Fruit fly (Drosophila melanogaster): ENCODE data around the gene slf.

The slf gene

dm6 chr2L:4821319-4821717 is 19.6 kb upstream of the slf start:
- TF ChIP-seq fd96Ca (GFP tag; IDR thresholded peaks at IDR 0.05) (0 out of 3 replicates have a peak, but pooled peaks have one; percentile 6), CG17806 (tag; optimal IDR thresholded peaks at IDR 0.05) (peak; percentile 86), CG4496 (GFP tag; IDR thresholded peaks at IDR 0.05) (peak; percentile 76), CG32121 (GFP tag; IDR thresholded peaks at IDR 0.05) (peak; percentile 45; the same call in 1 of the 2 replicates), Snoo (tag; optimal IDR thresholded peaks at IDR 0.05) (peak; percentile 69), CG34367 (tag; optimal IDR thresholded peaks at IDR 0.05) (peak; percentile 66), rn (GFP tag; IDR thresholded peaks at IDR 0.05) (no peak), gl (tag; optimal IDR thresholded peaks at IDR 0.05) (peak; percentile 38), CG13204 (GFP tag; optimal IDR thresholded peaks at IDR 0.05) (peak; percentile 34), CG8301 (tag; optimal IDR thresholded peaks at IDR 0.05) (peak; percentile 64), D1 (tag; optimal IDR thresholded peaks at IDR 0.05) (peak; percentile 77), Pif1B (GFP tag; optimal IDR thresholded peaks at IDR 0.05) (peak; percentile 70), CG9948 (tag; optimal IDR thresholded peaks at IDR 0.05) (peak; percentile 87), EcR (GFP tag; optimal IDR thresholded peaks at IDR 0.05) (no peak), Pif1A (GFP tag; optimal IDR thresholded peaks at IDR 0.05) (peak; percentile 77), CG10348 (GFP tag; IDR thresholded peaks at IDR 0.05) (no peak), CG15710 (tag; optimal IDR thresholded peaks at IDR 0.05) (peak; percentile 83), CG12605 (GFP tag; IDR thresholded peaks at IDR 0.05) (0 out of 2 replicates have a peak, but pooled peaks have one; percentile 29), CG8159 (tag; optimal IDR thresholded peaks at IDR 0.05) (peak; percentile 94), Ets98B (GFP tag; IDR thresholded peaks at IDR 0.05) (peak; percentile 58), CG14655 (GFP tag; optimal IDR thresholded peaks at IDR 0.05) (peak; percentile 84)

dm6 chr2L:4820448-4821318 is 19.0 kb upstream of the slf start:
- no peak for TF ChIP-seq CG10348 (GFP tag; IDR thresholded peaks at IDR 0.05)
- peak; percentile 54 for TF ChIP-seq gl (tag; optimal IDR thresholded peaks at IDR 0.05)
- TF ChIP-seq EcR (GFP tag; optimal IDR thresholded peaks at IDR 0.05): no peak
- peak; percentile 74 for TF ChIP-seq Snoo (tag; optimal IDR thresholded peaks at IDR 0.05)
- peak; percentile 54 for TF ChIP-seq CG8301 (tag; optimal IDR thresholded peaks at IDR 0.05)
- TF ChIP-seq CG12605 (GFP tag; IDR thresholded peaks at IDR 0.05): no peak; the same call in 1 of the 2 replicates
- TF ChIP-seq CG4496 (GFP tag; IDR thresholded peaks at IDR 0.05): peak; percentile 42; the same call in 2 of the 3 replicates
- TF ChIP-seq CG32121 (GFP tag; IDR thresholded peaks at IDR 0.05): no peak
- peak; percentile 77 for TF ChIP-seq CG9948 (tag; optimal IDR thresholded peaks at IDR 0.05)
- peak; percentile 72 for TF ChIP-seq Pif1B (GFP tag; optimal IDR thresholded peaks at IDR 0.05)
- TF ChIP-seq CG14655 (GFP tag; optimal IDR thresholded peaks at IDR 0.05): peak; percentile 80
- TF ChIP-seq Pif1A (GFP tag; optimal IDR thresholded peaks at IDR 0.05): peak; percentile 70
- peak; percentile 78 for TF ChIP-seq CG34367 (tag; optimal IDR thresholded peaks at IDR 0.05)
- TF ChIP-seq CG8159 (tag; optimal IDR thresholded peaks at IDR 0.05): no peak
- TF ChIP-seq fd96Ca (GFP tag; IDR thresholded peaks at IDR 0.05): peak; percentile 40; the same call in 1 of the 3 replicates
- TF ChIP-seq Ets98B (GFP tag; IDR thresholded peaks at IDR 0.05): no peak
- TF ChIP-seq rn (GFP tag; IDR thresholded peaks at IDR 0.05): 0 out of 2 replicates have a peak, but pooled peaks have one; percentile 12
- TF ChIP-seq CG13204 (GFP tag; optimal IDR thresholded peaks at IDR 0.05): peak; percentile 47
- peak; percentile 80 for TF ChIP-seq CG15710 (tag; optimal IDR thresholded peaks at IDR 0.05)
- TF ChIP-seq CG17806 (tag; optimal IDR thresholded peaks at IDR 0.05): peak; percentile 73
- no peak for TF ChIP-seq D1 (tag; optimal IDR thresholded peaks at IDR 0.05)

- no peak for TF ChIP-seq CG13204 (GFP tag; optimal IDR thresholded peaks at IDR 0.05)
- TF ChIP-seq CG4496 (GFP tag; IDR thresholded peaks at IDR 0.05): peak; percentile 73
- TF ChIP-seq EcR (GFP tag; optimal IDR thresholded peaks at IDR 0.05): no peak
- TF ChIP-seq Ets98B (GFP tag; IDR thresholded peaks at IDR 0.05): peak; percentile 10; the same call in 1 of the 2 replicates
- peak; percentile 53; the same call in 1 of the 3 replicates for TF ChIP-seq fd96Ca (GFP tag; IDR thresholded peaks at IDR 0.05)
- TF ChIP-seq CG8301 (tag; optimal IDR thresholded peaks at IDR 0.05): no peak
- peak; percentile 1 for TF ChIP-seq CG17806 (tag; optimal IDR thresholded peaks at IDR 0.05)
- peak; percentile 4 for TF ChIP-seq CG9948 (tag; optimal IDR thresholded peaks at IDR 0.05)
Observed at dm6 chr2L:4819995-4820394, 18.3 kb upstream of the slf start.

- no peak for TF ChIP-seq D1 (tag; optimal IDR thresholded peaks at IDR 0.05)
- TF ChIP-seq CG17806 (tag; optimal IDR thresholded peaks at IDR 0.05): no peak
- TF ChIP-seq CG8301 (tag; optimal IDR thresholded peaks at IDR 0.05): no peak
- no peak for TF ChIP-seq EcR (GFP tag; optimal IDR thresholded peaks at IDR 0.05)
- TF ChIP-seq CG15710 (tag; optimal IDR thresholded peaks at IDR 0.05): no peak
Observed at dm6 chr2L:4818056-4818455, 16.3 kb upstream of the slf start, which contains the start of gene CG3225. Gene CG3225 (minus strand): TSS chr2L:4818245.

- TF ChIP-seq gl (tag; optimal IDR thresholded peaks at IDR 0.05) (no peak), fd96Ca (GFP tag; IDR thresholded peaks at IDR 0.05) (0 out of 3 replicates have a peak, but pooled peaks have one; percentile 9)
Observed at dm6 chr2L:4813023-4813339, 11.3 kb upstream of the slf start.

Measured in whole organism, pupa.